Fruit fly (Drosophila melanogaster) whole organism, wandering third instar larva: Measurements from ENCODE around the gene CG17917.

Source experiments
- Abd-B ChIP-seq: fragments of >200 bp; optimal IDR thresholded peaks from 2 replicates; lab custom pipeline; 2017; ENCODE audit warnings: missing biosample characterization, missing genetic modification characterization
- CG32264 ChIP-seq: fragments of 200-800 bp; sonication (Bioruptor generic); optimal IDR thresholded peaks from 2 replicates; lab custom pipeline; 2016; ENCODE audit warnings: missing biosample characterization, missing genetic modification characterization
- CG9705 ChIP-seq: fragments of 200-800 bp; sonication (Bioruptor generic); optimal IDR thresholded peaks from 2 replicates; lab custom pipeline; 2018; ENCODE audit warnings: missing biosample characterization, mild to moderate bottlenecking, missing genetic modification characterization
- CrebA ChIP-seq: fragments of 200-800 bp; sonication (Bioruptor generic); optimal IDR thresholded peaks from 2 replicates; lab custom pipeline; 2016; ENCODE audit warnings: missing biosample characterization, mild to moderate bottlenecking, missing genetic modification characterization, borderline replicate concordance
- Dfd ChIP-seq: fragments of >200 bp; optimal IDR thresholded peaks from 2 replicates; lab custom pipeline; 2017; ENCODE audit warnings: missing biosample characterization, missing genetic modification characterization
- Dif ChIP-seq: fragments of 200-275, 200-300 bp; sonication (Bioruptor generic); optimal IDR thresholded peaks from 2 replicates; lab custom pipeline; 2018; ENCODE audit warnings: missing biosample characterization, missing genetic modification characterization; ENCODE audit not compliant: partially characterized antibody
- HLH106 ChIP-seq: fragments of 200-800 bp; optimal IDR thresholded peaks from 3 replicates; lab custom pipeline; 2019; ENCODE audit warnings: missing biosample characterization, mild to moderate bottlenecking, missing genetic modification characterization, moderate library complexity
- Hnf4 ChIP-seq: fragments of 200-800 bp; sonication (Bioruptor generic); optimal IDR thresholded peaks from 2 replicates; lab custom pipeline; 2016; ENCODE audit warnings: missing biosample characterization, mild to moderate bottlenecking, missing genetic modification characterization
- Hr78 ChIP-seq: fragments of >200 bp; optimal IDR thresholded peaks from 2 replicates; lab custom pipeline; 2017; ENCODE audit warnings: missing biosample characterization, missing genetic modification characterization
- Hr83 ChIP-seq: fragments of 200-300 bp; sonication (Bioruptor generic); optimal IDR thresholded peaks from 2 replicates; lab custom pipeline; 2016; ENCODE audit warnings: missing biosample characterization, mild to moderate bottlenecking, missing genetic modification characterization, moderate library complexity; ENCODE audit not compliant: poor library complexity, severe bottlenecking
- Mio ChIP-seq: sonication (Bioruptor generic); optimal IDR thresholded peaks from 2 replicates; lab custom pipeline; 2016; ENCODE audit warnings: missing biosample characterization, missing genetic modification characterization
- Myc ChIP-seq: fragments of >200 bp; optimal IDR thresholded peaks from 2 replicates; lab custom pipeline; 2017
- N ChIP-seq: fragments of >200 bp; optimal IDR thresholded peaks from 2 replicates; lab custom pipeline; 2018; ENCODE audit warnings: missing biosample characterization, missing external identifiers, missing genetic modification characterization
- OdsH ChIP-seq: fragments of 200-800 bp; sonication (Bioruptor generic); optimal IDR thresholded peaks from 2 replicates; lab custom pipeline; 2016; ENCODE audit warnings: missing biosample characterization, mild to moderate bottlenecking, missing genetic modification characterization
- Rel ChIP-seq, 2 experiments: fragments of 200-800 bp; sonication (Bioruptor generic) in 1 of 2; optimal IDR thresholded peaks; 2 replicates in 1 of 2; 3 replicates in 1 of 2; lab custom pipeline; 2016 to 2019; ENCODE audit warnings: mild to moderate bottlenecking in 2 of 2, missing biosample characterization in 2 of 2, missing genetic modification characterization in 2 of 2, moderate library complexity in 1 of 2
- Sp1 ChIP-seq: fragments of 200-800 bp; sonication (Bioruptor generic); optimal IDR thresholded peaks from 3 replicates; lab custom pipeline; 2019; ENCODE audit warnings: missing biosample characterization, mild to moderate bottlenecking, missing genetic modification characterization, moderate library complexity
- Vsx2 ChIP-seq: fragments of 200-300, 225-300 bp; sonication (Bioruptor generic); optimal IDR thresholded peaks from 2 replicates; lab custom pipeline; 2018; ENCODE audit warnings: missing biosample characterization, missing genetic modification characterization; ENCODE audit not compliant: partially characterized antibody
- dl ChIP-seq, 2 experiments: fragments of 175-275, 200-275 bp in 1 of 2; fragments of 200-275 bp in 1 of 2; sonication (Bioruptor generic); optimal IDR thresholded peaks; lab custom pipeline; 2018; ENCODE audit warnings: mild to moderate bottlenecking in 2 of 2, missing biosample characterization in 2 of 2, missing genetic modification characterization in 2 of 2, moderate library complexity in 2 of 2; ENCODE audit not compliant: partially characterized antibody in 2 of 2, insufficient read depth in 1 of 2
- dmrt93B ChIP-seq: fragments of 200-800 bp; sonication (Bioruptor generic); optimal IDR thresholded peaks from 2 replicates; lab custom pipeline; 2018; ENCODE audit warnings: missing biosample characterization, mild to moderate bottlenecking, missing genetic modification characterization
- ey ChIP-seq: fragments of 200-800 bp; sonication (Bioruptor generic); optimal IDR thresholded peaks from 2 replicates; lab custom pipeline; 2016; ENCODE audit warnings: missing biosample characterization, missing genetic modification characterization
- foxo ChIP-seq, 2 experiments: fragments of 200-800 bp; sonication (Bioruptor generic); optimal IDR thresholded peaks; 2 replicates in 1 of 2; 3 replicates in 1 of 2; lab custom pipeline; 2016 to 2017; ENCODE audit warnings: missing biosample characterization in 2 of 2, missing genetic modification characterization in 2 of 2
- jim ChIP-seq: fragments of 175-275, 200-325 bp; sonication (Bioruptor generic); optimal IDR thresholded peaks from 2 replicates; lab custom pipeline; 2016; ENCODE audit warnings: missing biosample characterization, mild to moderate bottlenecking, missing genetic modification characterization
- lola ChIP-seq: fragments of >200 bp; optimal IDR thresholded peaks from 2 replicates; lab custom pipeline; 2017; ENCODE audit warnings: missing biosample characterization, missing genetic modification characterization
- pan ChIP-seq: fragments of >200 bp; optimal IDR thresholded peaks from 2 replicates; lab custom pipeline; 2017
- psq ChIP-seq: fragments of 200-800 bp; sonication (Bioruptor generic); optimal IDR thresholded peaks from 3 replicates; lab custom pipeline; 2017; ENCODE audit warnings: missing biosample characterization, mild to moderate bottlenecking, missing genetic modification characterization, moderate library complexity
- rgr ChIP-seq: fragments of 200-800 bp; sonication (Bioruptor generic); optimal IDR thresholded peaks from 3 replicates; lab custom pipeline; 2016; ENCODE audit warnings: missing biosample characterization, mild to moderate bottlenecking, missing genetic modification characterization
- sage ChIP-seq: fragments of 200-800 bp; sonication (Bioruptor generic); optimal IDR thresholded peaks from 2 replicates; lab custom pipeline; 2016; ENCODE audit warnings: missing biosample characterization, mild to moderate bottlenecking, missing genetic modification characterization
- sv ChIP-seq: fragments of 200-800 bp; sonication (Bioruptor generic); optimal IDR thresholded peaks from 3 replicates; lab custom pipeline; 2016; ENCODE audit warnings: missing biosample characterization, missing genetic modification characterization
- tai ChIP-seq: sonication (Bioruptor generic); optimal IDR thresholded peaks from 2 replicates; lab custom pipeline; 2016; ENCODE audit warnings: missing biosample characterization, missing genetic modification characterization
- usp ChIP-seq: fragments of >200 bp; optimal IDR thresholded peaks from 2 replicates; lab custom pipeline; 2017; ENCODE audit warnings: missing biosample characterization, missing genetic modification characterization
- woc ChIP-seq: sonication (Bioruptor generic); optimal IDR thresholded peaks from 2 replicates; lab custom pipeline; 2016; ENCODE audit warnings: missing biosample characterization, mild to moderate bottlenecking, missing genetic modification characterization

The CG17917 gene

DNA sequence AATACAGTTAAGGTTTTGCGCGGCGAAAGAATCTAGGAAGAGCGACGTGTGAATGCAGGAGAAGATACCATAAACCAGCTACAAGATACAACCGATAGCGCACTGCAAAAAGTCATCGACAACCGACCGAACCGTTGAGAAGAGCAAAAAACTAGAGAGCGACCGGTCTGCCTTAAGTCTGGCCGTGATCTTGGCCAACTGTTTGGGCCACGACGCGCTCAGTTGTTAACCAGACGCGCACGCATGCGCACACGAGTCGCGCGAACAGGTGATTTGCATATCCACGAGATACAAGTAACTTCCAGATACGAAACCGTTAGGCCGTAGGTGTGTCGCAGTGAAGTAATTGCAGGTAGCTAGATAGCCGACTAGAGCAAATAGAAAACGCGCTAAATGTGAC, 26.7 kb upstream of the CG17917 start:
- no peak for TF ChIP-seq Mio (GFP tag; lab: Kevin White, UChicago)
- TF ChIP-seq, all 38 proteins: peak for 0

DNA sequence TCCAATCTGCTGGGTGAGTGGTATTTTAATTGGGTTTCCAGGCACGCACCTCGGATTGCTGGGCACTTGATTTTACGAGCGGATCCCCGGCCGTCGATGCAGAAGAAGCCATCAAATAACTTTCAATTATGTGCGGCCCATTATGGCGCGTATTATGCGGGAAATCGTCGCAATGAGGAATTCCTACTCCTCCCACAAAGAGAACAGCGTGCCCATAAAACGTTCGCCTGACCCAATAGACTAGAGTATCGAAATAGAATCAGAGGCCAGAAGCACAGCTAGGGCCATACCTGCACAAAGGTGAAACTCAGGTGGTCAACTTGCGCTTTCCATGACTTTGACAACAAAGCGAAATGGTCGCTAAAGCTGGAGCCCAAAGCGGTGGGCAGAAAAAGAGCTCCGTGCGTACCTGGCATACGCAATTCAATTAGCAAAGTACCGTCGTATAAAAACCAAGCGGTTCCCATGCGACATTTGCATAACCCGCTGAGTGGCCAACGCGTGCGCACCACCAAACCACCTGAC, 11.9 kb upstream of the CG17917 start, which contains the start of gene Osi18:
TSS of gene Osi18 (plus strand) at position 475 of the 525 bp plus-strand sequence.
- TF ChIP-seq Hr78 (GFP tag; lab: Kevin White, UChicago) (no peak), HLH106 (no peak), lola (GFP tag; lab: Kevin White, UChicago) (no peak), dl (GFP tag; optimal IDR thresholded peaks at IDR 0.05; lab: Kevin White, UChicago; ENCODE audit: insufficient read depth in 1 of 2, partially characterized antibody in 2 of 2) (no peak), OdsH (no peak), N (no peak), Dfd (GFP tag; lab: Kevin White, UChicago) (no peak), Hnf4 (GFP tag; lab: Kevin White, UChicago) (no peak), ey (GFP tag; lab: Kevin White, UChicago) (no peak), Hr83 (GFP tag; lab: Kevin White, UChicago) (no peak), psq (GFP tag; lab: Kevin White, UChicago) (no peak), tai (no peak)

DNA sequence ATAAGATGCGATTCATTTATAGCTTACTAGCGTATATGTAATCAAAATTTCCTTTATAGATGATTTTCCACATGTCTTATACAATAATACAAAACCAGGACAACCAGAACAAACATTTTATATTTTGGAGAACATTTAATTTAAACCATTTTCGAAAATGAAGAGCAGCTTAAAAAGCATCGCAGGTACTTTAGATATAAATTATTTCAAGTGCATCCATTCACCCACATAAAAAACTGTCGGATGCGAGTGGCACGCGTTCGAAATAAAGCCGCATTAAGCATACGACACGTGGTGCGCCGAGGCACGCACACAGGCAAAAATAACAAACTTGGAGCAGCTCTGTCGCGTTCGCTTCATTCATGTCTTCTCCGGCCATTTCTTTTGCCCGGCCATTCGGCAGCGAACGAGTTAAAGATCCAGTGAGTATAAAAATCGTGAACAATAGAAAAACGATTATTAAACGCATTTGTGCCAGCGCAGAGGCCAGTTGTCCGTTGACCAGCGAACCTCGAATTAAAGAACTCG, 6.8 kb upstream of the CG17917 start, which contains the start of gene Osi19:
TSS of gene Osi19 (plus strand) at position 457 of the 528 bp plus-strand sequence.
- TF ChIP-seq CG32264 (GFP tag; lab: Kevin White, UChicago) (no peak), pan (lab: Kevin White, UChicago) (no peak), CrebA (GFP tag; lab: Kevin White, UChicago) (no peak), tai (no peak), Rel (GFP tag; optimal IDR thresholded peaks at IDR 0.05; lab: Kevin White, UChicago) (no peak), Rel (tag; optimal IDR thresholded peaks at IDR 0.05; lab: Kevin White, UChicago) (no peak), Sp1 (GFP tag; lab: Kevin White, UChicago) (no peak), Dif (GFP tag; lab: Kevin White, UChicago) (no peak), dmrt93B (GFP tag; lab: Kevin White, UChicago) (no peak), N (no peak), Abd-B (GFP tag; lab: Kevin White, UChicago) (no peak), foxo (GFP tag; optimal IDR thresholded peaks at IDR 0.05; lab: Kevin White, UChicago) (no peak), woc (no peak), jim (GFP tag; lab: Kevin White, UChicago) (no peak)

DNA sequence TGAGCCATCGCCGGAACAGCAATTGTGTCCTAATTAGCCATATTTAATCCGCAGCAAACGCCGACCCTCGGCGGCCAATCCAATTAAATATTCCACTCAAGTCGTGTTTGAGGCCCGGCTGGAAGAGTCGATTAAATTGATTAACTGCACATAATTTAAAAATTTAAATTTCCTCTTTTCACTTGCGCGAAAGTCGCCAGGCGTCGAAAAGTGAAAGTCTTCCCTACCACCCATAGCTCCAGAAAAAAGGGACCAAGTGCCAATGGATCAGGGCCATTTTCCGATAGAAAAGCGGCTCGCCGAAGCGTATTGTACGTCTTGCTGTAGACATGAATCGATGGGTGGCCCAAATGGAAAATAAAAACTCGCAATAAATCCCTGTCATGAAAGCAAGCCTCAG, 4.4 kb upstream of the CG17917 start:
- TF ChIP-seq tai (no peak), CG9705 (GFP tag; lab: Kevin White, UChicago) (no peak), Vsx2 (GFP tag; lab: Kevin White, UChicago) (no peak), Hnf4 (GFP tag; lab: Kevin White, UChicago) (no peak), Myc (no peak), psq (GFP tag; lab: Kevin White, UChicago) (no peak), rgr (GFP tag; lab: Kevin White, UChicago) (no peak), Sp1 (GFP tag; lab: Kevin White, UChicago) (no peak), HLH106 (no peak), jim (GFP tag; lab: Kevin White, UChicago) (no peak), Abd-B (GFP tag; lab: Kevin White, UChicago) (no peak), sage (GFP tag; lab: Kevin White, UChicago) (no peak), foxo (GFP tag; optimal IDR thresholded peaks at IDR 0.05; lab: Kevin White, UChicago) (no peak), ey (GFP tag; lab: Kevin White, UChicago) (no peak), dmrt93B (GFP tag; lab: Kevin White, UChicago) (no peak), Dif (GFP tag; lab: Kevin White, UChicago) (no peak), sv (GFP tag; lab: Kevin White, UChicago) (no peak), usp (GFP tag; lab: Kevin White, UChicago) (no peak), CG32264 (GFP tag; lab: Kevin White, UChicago) (no peak), Hr78 (GFP tag; lab: Kevin White, UChicago) (no peak)
- TF ChIP-seq, all 38 proteins: peak for 0
